Fruit fly (Drosophila melanogaster) whole organism, wandering third instar larva: ENCODE results near the gene CG8319.
A peak's percentile ranks its signal among the peaks of the same experiment; 100 is the strongest.

Experiments
- Abd-B ChIP-seq: fragments of >200 bp; optimal IDR thresholded peaks from 2 replicates; lab custom pipeline; 2017; ENCODE audit warnings: missing biosample characterization, missing genetic modification characterization
- CG32264 ChIP-seq: fragments of 200-800 bp; sonication (Bioruptor generic); optimal IDR thresholded peaks from 2 replicates; lab custom pipeline; 2016; ENCODE audit warnings: missing biosample characterization, missing genetic modification characterization
- CG9705 ChIP-seq: fragments of 200-800 bp; sonication (Bioruptor generic); optimal IDR thresholded peaks from 2 replicates; lab custom pipeline; 2018; ENCODE audit warnings: missing biosample characterization, mild to moderate bottlenecking, missing genetic modification characterization
- CrebA ChIP-seq: fragments of 200-800 bp; sonication (Bioruptor generic); optimal IDR thresholded peaks from 2 replicates; lab custom pipeline; 2016; ENCODE audit warnings: missing biosample characterization, mild to moderate bottlenecking, missing genetic modification characterization, borderline replicate concordance
- Dfd ChIP-seq: fragments of >200 bp; optimal IDR thresholded peaks from 2 replicates; lab custom pipeline; 2017; ENCODE audit warnings: missing biosample characterization, missing genetic modification characterization
- Dif ChIP-seq: fragments of 200-275, 200-300 bp; sonication (Bioruptor generic); optimal IDR thresholded peaks from 2 replicates; lab custom pipeline; 2018; ENCODE audit warnings: missing biosample characterization, missing genetic modification characterization; ENCODE audit not compliant: partially characterized antibody
- GATAd ChIP-seq: sonication (Bioruptor generic); optimal IDR thresholded peaks from 2 replicates; lab custom pipeline; 2016; ENCODE audit warnings: missing biosample characterization, missing genetic modification characterization
- HLH106 ChIP-seq: fragments of 200-800 bp; optimal IDR thresholded peaks from 3 replicates; lab custom pipeline; 2019; ENCODE audit warnings: missing biosample characterization, mild to moderate bottlenecking, missing genetic modification characterization, moderate library complexity
- Hnf4 ChIP-seq: fragments of 200-800 bp; sonication (Bioruptor generic); optimal IDR thresholded peaks from 2 replicates; lab custom pipeline; 2016; ENCODE audit warnings: missing biosample characterization, mild to moderate bottlenecking, missing genetic modification characterization
- Hr78 ChIP-seq: fragments of >200 bp; optimal IDR thresholded peaks from 2 replicates; lab custom pipeline; 2017; ENCODE audit warnings: missing biosample characterization, missing genetic modification characterization
- Hr83 ChIP-seq: fragments of 200-300 bp; sonication (Bioruptor generic); optimal IDR thresholded peaks from 2 replicates; lab custom pipeline; 2016; ENCODE audit warnings: missing biosample characterization, mild to moderate bottlenecking, missing genetic modification characterization, moderate library complexity; ENCODE audit not compliant: poor library complexity, severe bottlenecking
- Jra ChIP-seq: sonication (Bioruptor generic); optimal IDR thresholded peaks from 2 replicates; lab custom pipeline; 2016; ENCODE audit warnings: missing biosample characterization, missing genetic modification characterization
- Mio ChIP-seq: sonication (Bioruptor generic); optimal IDR thresholded peaks from 2 replicates; lab custom pipeline; 2016; ENCODE audit warnings: missing biosample characterization, missing genetic modification characterization
- Myc ChIP-seq: fragments of >200 bp; optimal IDR thresholded peaks from 2 replicates; lab custom pipeline; 2017
- N ChIP-seq: fragments of >200 bp; optimal IDR thresholded peaks from 2 replicates; lab custom pipeline; 2018; ENCODE audit warnings: missing biosample characterization, missing external identifiers, missing genetic modification characterization
- OdsH ChIP-seq: fragments of 200-800 bp; sonication (Bioruptor generic); optimal IDR thresholded peaks from 2 replicates; lab custom pipeline; 2016; ENCODE audit warnings: missing biosample characterization, mild to moderate bottlenecking, missing genetic modification characterization
- Rel ChIP-seq, 2 experiments: fragments of 200-800 bp; sonication (Bioruptor generic) in 1 of 2; optimal IDR thresholded peaks; 2 replicates in 1 of 2; 3 replicates in 1 of 2; lab custom pipeline; 2016 to 2019; ENCODE audit warnings: mild to moderate bottlenecking in 2 of 2, missing biosample characterization in 2 of 2, missing genetic modification characterization in 2 of 2, moderate library complexity in 1 of 2
- Sp1 ChIP-seq: fragments of 200-800 bp; sonication (Bioruptor generic); optimal IDR thresholded peaks from 3 replicates; lab custom pipeline; 2019; ENCODE audit warnings: missing biosample characterization, mild to moderate bottlenecking, missing genetic modification characterization, moderate library complexity
- Vsx2 ChIP-seq: fragments of 200-300, 225-300 bp; sonication (Bioruptor generic); optimal IDR thresholded peaks from 2 replicates; lab custom pipeline; 2018; ENCODE audit warnings: missing biosample characterization, missing genetic modification characterization; ENCODE audit not compliant: partially characterized antibody
- brk ChIP-seq: fragments of 200-800 bp; sonication (Bioruptor generic); optimal IDR thresholded peaks from 2 replicates; lab custom pipeline; 2016; ENCODE audit warnings: missing biosample characterization, mild to moderate bottlenecking, missing genetic modification characterization
- dl ChIP-seq, 2 experiments: fragments of 175-275, 200-275 bp in 1 of 2; fragments of 200-275 bp in 1 of 2; sonication (Bioruptor generic); optimal IDR thresholded peaks; lab custom pipeline; 2018; ENCODE audit warnings: mild to moderate bottlenecking in 2 of 2, missing biosample characterization in 2 of 2, missing genetic modification characterization in 2 of 2, moderate library complexity in 2 of 2; ENCODE audit not compliant: partially characterized antibody in 2 of 2, insufficient read depth in 1 of 2
- dmrt93B ChIP-seq: fragments of 200-800 bp; sonication (Bioruptor generic); optimal IDR thresholded peaks from 2 replicates; lab custom pipeline; 2018; ENCODE audit warnings: missing biosample characterization, mild to moderate bottlenecking, missing genetic modification characterization
- dsf ChIP-seq: sonication (Bioruptor generic); optimal IDR thresholded peaks from 2 replicates; lab custom pipeline; 2016; ENCODE audit warnings: missing biosample characterization, missing genetic modification characterization, borderline replicate concordance
- ey ChIP-seq: fragments of 200-800 bp; sonication (Bioruptor generic); optimal IDR thresholded peaks from 2 replicates; lab custom pipeline; 2016; ENCODE audit warnings: missing biosample characterization, missing genetic modification characterization
- foxo ChIP-seq, 2 experiments: fragments of 200-800 bp; sonication (Bioruptor generic); optimal IDR thresholded peaks; 2 replicates in 1 of 2; 3 replicates in 1 of 2; lab custom pipeline; 2016 to 2017; ENCODE audit warnings: missing biosample characterization in 2 of 2, missing genetic modification characterization in 2 of 2
- fru ChIP-seq: fragments of 200-800 bp; sonication (Bioruptor generic); optimal IDR thresholded peaks from 3 replicates; lab custom pipeline; 2016; ENCODE audit warnings: missing biosample characterization, mild to moderate bottlenecking, missing genetic modification characterization
- h ChIP-seq: fragments of 200-800 bp; sonication (Bioruptor generic); optimal IDR thresholded peaks from 3 replicates; lab custom pipeline; 2016; ENCODE audit warnings: missing biosample characterization, mild to moderate bottlenecking, missing genetic modification characterization
- jim ChIP-seq: fragments of 175-275, 200-325 bp; sonication (Bioruptor generic); optimal IDR thresholded peaks from 2 replicates; lab custom pipeline; 2016; ENCODE audit warnings: missing biosample characterization, mild to moderate bottlenecking, missing genetic modification characterization
- lola ChIP-seq: fragments of >200 bp; optimal IDR thresholded peaks from 2 replicates; lab custom pipeline; 2017; ENCODE audit warnings: missing biosample characterization, missing genetic modification characterization
- pan ChIP-seq: fragments of >200 bp; optimal IDR thresholded peaks from 2 replicates; lab custom pipeline; 2017
- psq ChIP-seq: fragments of 200-800 bp; sonication (Bioruptor generic); optimal IDR thresholded peaks from 3 replicates; lab custom pipeline; 2017; ENCODE audit warnings: missing biosample characterization, mild to moderate bottlenecking, missing genetic modification characterization, moderate library complexity
- rgr ChIP-seq: fragments of 200-800 bp; sonication (Bioruptor generic); optimal IDR thresholded peaks from 3 replicates; lab custom pipeline; 2016; ENCODE audit warnings: missing biosample characterization, mild to moderate bottlenecking, missing genetic modification characterization
- sage ChIP-seq: fragments of 200-800 bp; sonication (Bioruptor generic); optimal IDR thresholded peaks from 2 replicates; lab custom pipeline; 2016; ENCODE audit warnings: missing biosample characterization, mild to moderate bottlenecking, missing genetic modification characterization
- sv ChIP-seq: fragments of 200-800 bp; sonication (Bioruptor generic); optimal IDR thresholded peaks from 3 replicates; lab custom pipeline; 2016; ENCODE audit warnings: missing biosample characterization, missing genetic modification characterization
- tai ChIP-seq: sonication (Bioruptor generic); optimal IDR thresholded peaks from 2 replicates; lab custom pipeline; 2016; ENCODE audit warnings: missing biosample characterization, missing genetic modification characterization
- usp ChIP-seq: fragments of >200 bp; optimal IDR thresholded peaks from 2 replicates; lab custom pipeline; 2017; ENCODE audit warnings: missing biosample characterization, missing genetic modification characterization
- woc ChIP-seq: sonication (Bioruptor generic); optimal IDR thresholded peaks from 2 replicates; lab custom pipeline; 2016; ENCODE audit warnings: missing biosample characterization, mild to moderate bottlenecking, missing genetic modification characterization

The CG8319 gene

DNA sequence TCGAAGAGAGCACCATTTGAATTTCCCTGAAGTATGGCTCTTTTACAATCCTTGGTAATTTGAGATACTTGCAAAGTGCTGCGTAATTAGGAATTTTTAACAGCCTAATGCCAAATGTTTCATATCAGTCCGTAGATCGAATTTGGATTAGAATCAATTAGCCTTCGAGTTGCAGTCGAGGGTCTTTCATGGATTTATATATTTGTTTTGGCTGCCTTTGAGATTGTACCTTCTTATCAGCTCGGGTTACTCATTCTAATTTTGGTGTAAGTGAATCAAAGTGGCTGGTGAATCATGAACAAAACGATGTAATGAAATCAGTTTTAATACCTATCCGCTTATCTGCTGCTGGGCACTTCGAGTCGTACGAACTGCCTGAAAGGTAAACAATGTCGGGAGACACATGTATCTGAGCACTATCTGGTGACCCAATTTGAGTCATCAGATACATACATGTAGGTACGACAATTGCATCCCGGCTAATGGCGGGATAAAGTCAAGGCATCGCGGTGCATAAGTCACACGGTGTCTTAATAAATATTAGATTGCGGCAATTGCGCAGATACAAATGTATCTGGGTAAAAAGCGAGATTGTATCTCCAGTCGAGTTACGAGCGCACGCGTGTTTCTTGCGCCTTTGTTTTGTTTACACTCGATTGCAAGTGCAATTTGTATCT, 31.3 kb upstream of the CG8319 start:
- TF ChIP-seq Hnf4 (GFP tag; lab: Kevin White, UChicago): no peak
- TF ChIP-seq Sp1 (GFP tag; lab: Kevin White, UChicago): no peak
- TF ChIP-seq lola: no peak
- no peak for TF ChIP-seq Rel (GFP tag; optimal IDR thresholded peaks at IDR 0.05; lab: Kevin White, UChicago)
- no peak for TF ChIP-seq Rel (tag; optimal IDR thresholded peaks at IDR 0.05; lab: Kevin White, UChicago)
- TF ChIP-seq CG9705 (GFP tag; lab: Kevin White, UChicago): no peak
- TF ChIP-seq dl (GFP tag; optimal IDR thresholded peaks at IDR 0.05; lab: Kevin White, UChicago; ENCODE audit: insufficient read depth in 1 of 2, partially characterized antibody in 2 of 2): no peak
- TF ChIP-seq Myc (lab: Kevin White, UChicago): no peak
- no peak for TF ChIP-seq Abd-B (GFP tag; lab: Kevin White, UChicago)
- no peak for TF ChIP-seq brk
- no peak for TF ChIP-seq pan (lab: Kevin White, UChicago)
- TF ChIP-seq Dif (GFP tag; lab: Kevin White, UChicago): no peak
- no peak for TF ChIP-seq dmrt93B (GFP tag; lab: Kevin White, UChicago)
- TF ChIP-seq sage (GFP tag; lab: Kevin White, UChicago): no peak
- no peak for TF ChIP-seq psq (GFP tag; lab: Kevin White, UChicago)
- no peak for TF ChIP-seq tai (GFP tag; lab: Kevin White, UChicago)
- no peak for TF ChIP-seq ey (GFP tag; lab: Kevin White, UChicago)
- TF ChIP-seq N (GFP tag; lab: Kevin White, UChicago): no peak
- TF ChIP-seq GATAd (GFP tag; lab: Kevin White, UChicago): no peak

- TF ChIP-seq Dfd (GFP tag; lab: Kevin White, UChicago): no peak
- TF ChIP-seq rgr (GFP tag; lab: Kevin White, UChicago): no peak
- TF ChIP-seq jim (GFP tag; lab: Kevin White, UChicago): no peak
- TF ChIP-seq fru (GFP tag; lab: Kevin White, UChicago): no peak
- TF ChIP-seq Dif (GFP tag; lab: Kevin White, UChicago): no peak
- no peak for TF ChIP-seq usp (GFP tag; lab: Kevin White, UChicago)
- no peak for TF ChIP-seq Jra (GFP tag; lab: Kevin White, UChicago)
- no peak for TF ChIP-seq Rel (GFP tag; optimal IDR thresholded peaks at IDR 0.05; lab: Kevin White, UChicago)
- TF ChIP-seq Rel (tag; optimal IDR thresholded peaks at IDR 0.05; lab: Kevin White, UChicago): no peak
- TF ChIP-seq Myc (lab: Kevin White, UChicago): no peak
- TF ChIP-seq lola: no peak
- TF ChIP-seq dsf (GFP tag; lab: Kevin White, UChicago): no peak
- no peak for TF ChIP-seq Mio (GFP tag; lab: Kevin White, UChicago)
- no peak for TF ChIP-seq OdsH (GFP tag; lab: Kevin White, UChicago)
- no peak for TF ChIP-seq h
- no peak for TF ChIP-seq dmrt93B (GFP tag; lab: Kevin White, UChicago)
- no peak for TF ChIP-seq foxo (GFP tag; optimal IDR thresholded peaks at IDR 0.05; lab: Kevin White, UChicago)
- no peak for TF ChIP-seq psq (GFP tag; lab: Kevin White, UChicago)
- TF ChIP-seq Abd-B (GFP tag; lab: Kevin White, UChicago): no peak
- TF ChIP-seq Vsx2 (GFP tag; lab: Kevin White, UChicago): no peak
These were observed 30.5 kb upstream of the CG8319 start for dm6 chr3R:9596615-9597014.

- TF ChIP-seq Sp1 (GFP tag; lab: Kevin White, UChicago) (peak; percentile 41), CrebA (GFP tag; lab: Kevin White, UChicago) (no peak), Myc (lab: Kevin White, UChicago) (no peak), HLH106 (tag; lab: Kevin White, UChicago) (peak; percentile 55), fru (GFP tag; lab: Kevin White, UChicago) (peak; percentile 52), pan (lab: Kevin White, UChicago) (no peak), Hr83 (no peak), h (peak; percentile 65), dl (GFP tag; optimal IDR thresholded peaks at IDR 0.05; lab: Kevin White, UChicago; ENCODE audit: insufficient read depth in 1 of 2, partially characterized antibody in 2 of 2) (no peak), foxo (GFP tag; optimal IDR thresholded peaks at IDR 0.05; lab: Kevin White, UChicago) (peak in 1 of 2 experiments; percentile 70), Rel (GFP tag; optimal IDR thresholded peaks at IDR 0.05; lab: Kevin White, UChicago) (no peak), Rel (tag; optimal IDR thresholded peaks at IDR 0.05; lab: Kevin White, UChicago) (no peak), brk (no peak), lola (no peak), sv (no peak), N (GFP tag; lab: Kevin White, UChicago) (no peak), ey (GFP tag; lab: Kevin White, UChicago) (peak; percentile 53), Abd-B (GFP tag; lab: Kevin White, UChicago) (no peak), Mio (GFP tag; lab: Kevin White, UChicago) (no peak), OdsH (GFP tag; lab: Kevin White, UChicago) (peak; percentile 29), Hr78 (GFP tag; lab: Kevin White, UChicago) (no peak), Vsx2 (GFP tag; lab: Kevin White, UChicago) (no peak), CG9705 (GFP tag; lab: Kevin White, UChicago) (no peak), woc (GFP tag; lab: Kevin White, UChicago) (no peak), dmrt93B (GFP tag; lab: Kevin White, UChicago) (peak; percentile 21), CG32264 (GFP tag; lab: Kevin White, UChicago) (no peak), rgr (GFP tag; lab: Kevin White, UChicago) (peak; percentile 50), sage (GFP tag; lab: Kevin White, UChicago) (no peak), Dif (GFP tag; lab: Kevin White, UChicago) (no peak), usp (GFP tag; lab: Kevin White, UChicago) (no peak), Hnf4 (GFP tag; lab: Kevin White, UChicago) (peak; percentile 24), tai (GFP tag; lab: Kevin White, UChicago) (no peak), dsf (GFP tag; lab: Kevin White, UChicago) (no peak), psq (GFP tag; lab: Kevin White, UChicago) (peak; percentile 42), GATAd (GFP tag; lab: Kevin White, UChicago) (no peak), Dfd (GFP tag; lab: Kevin White, UChicago) (no peak)
These were observed 29.0 kb upstream of the CG8319 start for dm6 chr3R:9598099-9598498.
